Comparison of ENCODE assay signal across 1 fruit fly cellular context in genomic region chr2L:12529949-12530849, dm6.
TF ChIP-seq lines count a peak whose summit lies in the region.

No protein-coding gene starts in this region.

TF ChIP-seq in whole organism, embryonic, 481 proteins besides CTCF, POLR2A, EP300 and RAD21 (continued from another document and continues in another):
- TF ChIP-seq scrt (GFP tag; optimal IDR thresholded peaks at IDR 0.05; lab: Kevin White, UChicago), result no peak
- TF ChIP-seq slp2 (GFP tag; optimal IDR thresholded peaks at IDR 0.05; lab: Kevin White, UChicago), result no peak
- no peak for TF ChIP-seq CG8765 (GFP tag; IDR thresholded peaks at IDR 0.05; lab: Robert Waterston, UW)
- TF ChIP-seq CG17361 (GFP tag; IDR thresholded peaks at IDR 0.05; lab: Robert Waterston, UW), result peak; percentile 52; the same call in 1 of the 3 replicates
- TF ChIP-seq Oli (tag; optimal IDR thresholded peaks at IDR 0.05; lab: Kevin White, UChicago), result peak; percentile 23
- TF ChIP-seq ind (GFP tag; optimal IDR thresholded peaks at IDR 0.05; lab: Kevin White, UChicago), result no peak
- no peak for TF ChIP-seq peb (GFP tag; IDR thresholded peaks at IDR 0.05; lab: Robert Waterston, UW)
- no peak for TF ChIP-seq jigr1 (GFP tag; IDR thresholded peaks at IDR 0.05; lab: Robert Waterston, UW)
- TF ChIP-seq nerfin-1 (tag; optimal IDR thresholded peaks at IDR 0.05; lab: Kevin White, UChicago), result no peak
- no peak for TF ChIP-seq CG6765 (GFP tag; optimal IDR thresholded peaks at IDR 0.05; lab: Kevin White, UChicago)
- TF ChIP-seq CG11504 (tag; optimal IDR thresholded peaks at IDR 0.05; lab: Kevin White, UChicago), result peak; percentile 49
- TF ChIP-seq CG2129 (GFP tag; IDR thresholded peaks at IDR 0.05; lab: Robert Waterston, UW; ENCODE audit: partially characterized antibody), result no peak
- TF ChIP-seq HLH4C (GFP tag; IDR thresholded peaks at IDR 0.05; lab: Robert Waterston, UW; ENCODE audit: partially characterized antibody), result no peak
- no peak for TF ChIP-seq Hsf (GFP tag; optimal IDR thresholded peaks at IDR 0.05; lab: Kevin White, UChicago)
- no peak for TF ChIP-seq insv (GFP tag; optimal IDR thresholded peaks at IDR 0.05; lab: Kevin White, UChicago)
- TF ChIP-seq CG31441 (GFP tag; IDR thresholded peaks at IDR 0.05; lab: Robert Waterston, UW), result no peak
- no peak for TF ChIP-seq CG18011 (GFP tag; optimal IDR thresholded peaks at IDR 0.05; lab: Kevin White, UChicago)
- TF ChIP-seq Gug (GFP tag; IDR thresholded peaks at IDR 0.05; lab: Robert Waterston, UW), result no peak
- no peak for TF ChIP-seq CG17829 (tag; optimal IDR thresholded peaks at IDR 0.05; lab: Kevin White, UChicago)
- no peak for TF ChIP-seq CG8944 (GFP tag; optimal IDR thresholded peaks at IDR 0.05; lab: Kevin White, UChicago)
- no peak for TF ChIP-seq CG34376 (GFP tag; optimal IDR thresholded peaks at IDR 0.05; lab: Kevin White, UChicago)
- TF ChIP-seq E2f1 (GFP tag; IDR thresholded peaks at IDR 0.05; lab: Robert Waterston, UW), result peak; percentile 35; the same call in 1 of the 2 replicates
- no peak for TF ChIP-seq maf-S (GFP tag; optimal IDR thresholded peaks at IDR 0.05; lab: Kevin White, UChicago)
- no peak for TF ChIP-seq pho (GFP tag; optimal IDR thresholded peaks at IDR 0.05; lab: Kevin White, UChicago)
- no peak for TF ChIP-seq lilli (GFP tag; optimal IDR thresholded peaks at IDR 0.05; lab: Kevin White, UChicago)
- no peak for TF ChIP-seq Fer3 (tag; optimal IDR thresholded peaks at IDR 0.05; lab: Kevin White, UChicago)
- no peak for TF ChIP-seq CG12744 (GFP tag; optimal IDR thresholded peaks at IDR 0.05; lab: Kevin White, UChicago)
- no peak for TF ChIP-seq Ravus (GFP tag; IDR thresholded peaks at IDR 0.05; lab: Robert Waterston, UW)
- no peak for TF ChIP-seq CG8924 (tag; optimal IDR thresholded peaks at IDR 0.05; lab: Kevin White, UChicago)
- TF ChIP-seq chinmo (GFP tag; IDR thresholded peaks at IDR 0.05; lab: Robert Waterston, UW; ENCODE audit: partially characterized antibody), result peak; percentile 64; the same call in 1 of the 4 replicates
- no peak for TF ChIP-seq CG4404 (GFP tag; IDR thresholded peaks at IDR 0.05; lab: Robert Waterston, UW)
- no peak for TF ChIP-seq Adf1 (GFP tag; IDR thresholded peaks at IDR 0.05; lab: Robert Waterston, UW)
- TF ChIP-seq unc-4 (GFP tag; IDR thresholded peaks at IDR 0.05; lab: Robert Waterston, UW; ENCODE audit: partially characterized antibody), result no peak
- TF ChIP-seq pfk (GFP tag; optimal IDR thresholded peaks at IDR 0.05; lab: Kevin White, UChicago), result no peak
- no peak for TF ChIP-seq CG9609 (GFP tag; optimal IDR thresholded peaks at IDR 0.05; lab: Kevin White, UChicago)
- peak; percentile 68 for TF ChIP-seq D19B (GFP tag; optimal IDR thresholded peaks at IDR 0.05; lab: Kevin White, UChicago)
- TF ChIP-seq HmgZ (tag; optimal IDR thresholded peaks at IDR 0.05; lab: Kevin White, UChicago), result no peak
- no peak for TF ChIP-seq D (optimal IDR thresholded peaks at IDR 0.05; lab: Kevin White, UChicago)
- no peak for TF ChIP-seq D (GFP tag; optimal IDR thresholded peaks at IDR 0.05; lab: Kevin White, UChicago)
- TF ChIP-seq mam (GFP tag; optimal IDR thresholded peaks at IDR 0.05; lab: Kevin White, UChicago), result no peak
- TF ChIP-seq knrl (GFP tag; IDR thresholded peaks at IDR 0.05; lab: Robert Waterston, UW; ENCODE audit: partially characterized antibody), result no peak
- TF ChIP-seq CG1529 (GFP tag; optimal IDR thresholded peaks at IDR 0.05; lab: Kevin White, UChicago), result no peak
- peak; percentile 73 for TF ChIP-seq Sox102F (GFP tag; optimal IDR thresholded peaks at IDR 0.05; lab: Kevin White, UChicago)
- TF ChIP-seq CG7372 (GFP tag; IDR thresholded peaks at IDR 0.05; lab: Robert Waterston, UW), result no peak
- no peak for TF ChIP-seq pum (GFP tag; optimal IDR thresholded peaks at IDR 0.05; lab: Kevin White, UChicago)
- TF ChIP-seq TFAM (GFP tag; optimal IDR thresholded peaks at IDR 0.05; lab: Kevin White, UChicago), result no peak
- TF ChIP-seq eve (GFP tag; optimal IDR thresholded peaks at IDR 0.05; lab: Kevin White, UChicago), result no peak
- TF ChIP-seq CG4730 (GFP tag; IDR thresholded peaks at IDR 0.05; lab: Robert Waterston, UW), result no peak
- TF ChIP-seq unpg (GFP tag; optimal IDR thresholded peaks at IDR 0.05; lab: Kevin White, UChicago), result peak; percentile 33
- TF ChIP-seq CG6683 (GFP tag; optimal IDR thresholded peaks at IDR 0.05; lab: Kevin White, UChicago), result no peak
- TF ChIP-seq Asciz (GFP tag; optimal IDR thresholded peaks at IDR 0.05; lab: Kevin White, UChicago), result peak; percentile 49
- no peak for TF ChIP-seq nom (GFP tag; optimal IDR thresholded peaks at IDR 0.05; lab: Kevin White, UChicago)
- no peak for TF ChIP-seq Ptx1 (GFP tag; IDR thresholded peaks at IDR 0.05; lab: Robert Waterston, UW)
- TF ChIP-seq CG3995 (GFP tag; optimal IDR thresholded peaks at IDR 0.05; lab: Kevin White, UChicago), result no peak
- TF ChIP-seq CG32772 (GFP tag; IDR thresholded peaks at IDR 0.05; lab: Robert Waterston, UW), result no peak
- no peak for TF ChIP-seq CG30431 (GFP tag; optimal IDR thresholded peaks at IDR 0.05; lab: Kevin White, UChicago)
- peak; percentile 18 for TF ChIP-seq cg (GFP tag; optimal IDR thresholded peaks at IDR 0.05; lab: Kevin White, UChicago)
- peak; percentile 39 for TF ChIP-seq CG7839 (tag; optimal IDR thresholded peaks at IDR 0.05; lab: Kevin White, UChicago)
- TF ChIP-seq CG16813 (GFP tag; IDR thresholded peaks at IDR 0.05; lab: Robert Waterston, UW; ENCODE audit: partially characterized antibody), result no peak
- TF ChIP-seq MBD-R2 (GFP tag; IDR thresholded peaks at IDR 0.05; lab: Robert Waterston, UW), result no peak
- TF ChIP-seq CG10462 (GFP tag; optimal IDR thresholded peaks at IDR 0.05; lab: Kevin White, UChicago), result no peak
- peak; percentile 2 for TF ChIP-seq nmo (GFP tag; optimal IDR thresholded peaks at IDR 0.05; lab: Kevin White, UChicago)
- no peak for TF ChIP-seq luna (GFP tag; optimal IDR thresholded peaks at IDR 0.05; lab: Kevin White, UChicago)
- TF ChIP-seq CG7745 (tag; optimal IDR thresholded peaks at IDR 0.05; lab: Kevin White, UChicago), result no peak
- 0 out of 2 replicates have a peak, but pooled peaks have one; percentile 39 for TF ChIP-seq rib (GFP tag; IDR thresholded peaks at IDR 0.05; lab: Robert Waterston, UW)
- TF ChIP-seq CG1792 (GFP tag; optimal IDR thresholded peaks at IDR 0.05; lab: Kevin White, UChicago), result no peak
- TF ChIP-seq chif (GFP tag; optimal IDR thresholded peaks at IDR 0.05; lab: Kevin White, UChicago), result no peak
- TF ChIP-seq CG6654 (GFP tag; optimal IDR thresholded peaks at IDR 0.05; lab: Kevin White, UChicago), result no peak
- no peak for TF ChIP-seq Med (GFP tag; lab: Kevin White, UChicago)
- TF ChIP-seq otp (GFP tag; IDR thresholded peaks at IDR 0.05; lab: Robert Waterston, UW), result no peak
- TF ChIP-seq br (optimal IDR thresholded peaks at IDR 0.05; lab: Kevin White, UChicago), result no peak
- no peak for TF ChIP-seq CG6813 (GFP tag; optimal IDR thresholded peaks at IDR 0.05; lab: Kevin White, UChicago)
- no peak for TF ChIP-seq Mrtf (GFP tag; IDR thresholded peaks at IDR 0.05; lab: Robert Waterston, UW)
- no peak for TF ChIP-seq Dbx (GFP tag; IDR thresholded peaks at IDR 0.05; lab: Robert Waterston, UW)
- TF ChIP-seq CG16779 (GFP tag; IDR thresholded peaks at IDR 0.05; lab: Robert Waterston, UW), result no peak
- no peak for TF ChIP-seq so (GFP tag; IDR thresholded peaks at IDR 0.05; lab: Robert Waterston, UW)
- TF ChIP-seq disco-r (GFP tag; optimal IDR thresholded peaks at IDR 0.05; lab: Kevin White, UChicago), result no peak
- no peak for TF ChIP-seq ERR (GFP tag; optimal IDR thresholded peaks at IDR 0.05; lab: Kevin White, UChicago)
- no peak for TF ChIP-seq ftz-f1 (GFP tag; optimal IDR thresholded peaks at IDR 0.05; lab: Kevin White, UChicago)
- 0 out of 2 replicates have a peak, but pooled peaks have one; percentile 27 for TF ChIP-seq CG9932 (GFP tag; IDR thresholded peaks at IDR 0.05; lab: Robert Waterston, UW)
- TF ChIP-seq CG1603 (tag; optimal IDR thresholded peaks at IDR 0.05; lab: Kevin White, UChicago), result no peak
- no peak for TF ChIP-seq toy (GFP tag; IDR thresholded peaks at IDR 0.05; lab: Robert Waterston, UW)
- peak in 1 of 2 experiments; percentile 45 for TF ChIP-seq Pdp1 (GFP tag; optimal IDR thresholded peaks at IDR 0.05; lab: Kevin White, UChicago)
- no peak for TF ChIP-seq CG2678 (tag; optimal IDR thresholded peaks at IDR 0.05; lab: Kevin White, UChicago)
- peak; percentile 44 for TF ChIP-seq CG8388 (GFP tag; optimal IDR thresholded peaks at IDR 0.05; lab: Kevin White, UChicago)
- no peak for TF ChIP-seq stc (GFP tag; IDR thresholded peaks at IDR 0.05; lab: Robert Waterston, UW)
- TF ChIP-seq CG10147 (GFP tag; optimal IDR thresholded peaks at IDR 0.05; lab: Kevin White, UChicago), result no peak
- no peak for TF ChIP-seq lmd (GFP tag; IDR thresholded peaks at IDR 0.05; lab: Robert Waterston, UW)
- no peak for TF ChIP-seq sens-2 (GFP tag; IDR thresholded peaks at IDR 0.05; lab: Robert Waterston, UW)
- TF ChIP-seq Elba2 (GFP tag; optimal IDR thresholded peaks at IDR 0.05; lab: Kevin White, UChicago), result no peak
- TF ChIP-seq HLH3B (GFP tag; IDR thresholded peaks at IDR 0.05; lab: Robert Waterston, UW), result no peak
- no peak for TF ChIP-seq CG12071 (GFP tag; optimal IDR thresholded peaks at IDR 0.05; lab: Kevin White, UChicago)
- no peak for TF ChIP-seq Bgb (GFP tag; IDR thresholded peaks at IDR 0.05; lab: Robert Waterston, UW; ENCODE audit: partially characterized antibody)
- TF ChIP-seq CG16815 (GFP tag; optimal IDR thresholded peaks at IDR 0.05; lab: Kevin White, UChicago), result no peak
- no peak for TF ChIP-seq sob (GFP tag; IDR thresholded peaks at IDR 0.05; lab: Robert Waterston, UW)
- TF ChIP-seq gsb-n (tag; optimal IDR thresholded peaks at IDR 0.05; lab: Kevin White, UChicago), result no peak
- TF ChIP-seq CG32532 (GFP tag; IDR thresholded peaks at IDR 0.05; lab: Robert Waterston, UW), result peak; percentile 19; the same call in 1 of the 2 replicates
- no peak; the same call in 1 of the 2 replicates for TF ChIP-seq amos (GFP tag; IDR thresholded peaks at IDR 0.05; lab: Robert Waterston, UW; ENCODE audit: partially characterized antibody)
- TF ChIP-seq CG12219 (GFP tag; optimal IDR thresholded peaks at IDR 0.05; lab: Kevin White, UChicago), result no peak
- TF ChIP-seq Sin3A (optimal IDR thresholded peaks at IDR 0.05; lab: Kevin White, UChicago), result no peak
- TF ChIP-seq Dll (GFP tag; IDR thresholded peaks at IDR 0.05; lab: Robert Waterston, UW; ENCODE audit: partially characterized antibody), result no peak
- no peak for TF ChIP-seq CG11695 (GFP tag; IDR thresholded peaks at IDR 0.05; lab: Robert Waterston, UW)
- no peak for TF ChIP-seq CG4617 (GFP tag; optimal IDR thresholded peaks at IDR 0.05; lab: Kevin White, UChicago; ENCODE audit: borderline replicate concordance)
- no peak for TF ChIP-seq pb (GFP tag; optimal IDR thresholded peaks at IDR 0.05; lab: Kevin White, UChicago)
- no peak for TF ChIP-seq ato (GFP tag; IDR thresholded peaks at IDR 0.05; lab: Robert Waterston, UW; ENCODE audit: partially characterized antibody)
- TF ChIP-seq Atf3 (GFP tag; optimal IDR thresholded peaks at IDR 0.05; lab: Kevin White, UChicago), result no peak
- TF ChIP-seq CG18764 (GFP tag; optimal IDR thresholded peaks at IDR 0.05; lab: Kevin White, UChicago), result no peak
- no peak for TF ChIP-seq CG2116 (GFP tag; optimal IDR thresholded peaks at IDR 0.05; lab: Kevin White, UChicago)
- TF ChIP-seq HmgD (GFP tag; optimal IDR thresholded peaks at IDR 0.05; lab: Kevin White, UChicago), result no peak
- TF ChIP-seq prd (optimal IDR thresholded peaks at IDR 0.05; lab: Kevin White, UChicago), result no peak
- no peak; the same call in 2 of the 3 replicates for TF ChIP-seq prd (GFP tag; IDR thresholded peaks at IDR 0.05; lab: Robert Waterston, UW)
- TF ChIP-seq CG10209 (GFP tag; optimal IDR thresholded peaks at IDR 0.05; lab: Kevin White, UChicago), result no peak
- peak; percentile 66 for TF ChIP-seq CG17359 (tag; optimal IDR thresholded peaks at IDR 0.05; lab: Kevin White, UChicago)
- TF ChIP-seq Camta (GFP tag; optimal IDR thresholded peaks at IDR 0.05; lab: Kevin White, UChicago), result no peak
- no peak for TF ChIP-seq ewg (GFP tag; optimal IDR thresholded peaks at IDR 0.05; lab: Kevin White, UChicago)
- TF ChIP-seq CG7928 (GFP tag; optimal IDR thresholded peaks at IDR 0.05; lab: Kevin White, UChicago), result no peak
- no peak for TF ChIP-seq CG10431 (GFP tag; optimal IDR thresholded peaks at IDR 0.05; lab: Kevin White, UChicago)
- no peak for TF ChIP-seq odd (GFP tag; optimal IDR thresholded peaks at IDR 0.05; lab: Kevin White, UChicago)
- no peak for TF ChIP-seq pnt (GFP tag; optimal IDR thresholded peaks at IDR 0.05; lab: Kevin White, UChicago)
- TF ChIP-seq jumu (GFP tag; optimal IDR thresholded peaks at IDR 0.05; lab: Kevin White, UChicago), result no peak
- no peak for TF ChIP-seq btn (GFP tag; optimal IDR thresholded peaks at IDR 0.05; lab: Kevin White, UChicago)
- TF ChIP-seq lov (optimal IDR thresholded peaks at IDR 0.05; lab: Kevin White, UChicago), result no peak
- TF ChIP-seq lov (GFP tag; IDR thresholded peaks at IDR 0.05; lab: Robert Waterston, UW), result no peak
- TF ChIP-seq CG17328 (GFP tag; IDR thresholded peaks at IDR 0.05; lab: Robert Waterston, UW), result no peak
- peak; percentile 16 for TF ChIP-seq CrebB (tag; optimal IDR thresholded peaks at IDR 0.05; lab: Kevin White, UChicago)
- peak; percentile 49 for TF ChIP-seq phol (tag; optimal IDR thresholded peaks at IDR 0.05; lab: Kevin White, UChicago)
- no peak for TF ChIP-seq chn (GFP tag; optimal IDR thresholded peaks at IDR 0.05; lab: Kevin White, UChicago)
- no peak for TF ChIP-seq CG33213 (GFP tag; optimal IDR thresholded peaks at IDR 0.05; lab: Kevin White, UChicago)
- TF ChIP-seq NFAT (GFP tag; IDR thresholded peaks at IDR 0.05; lab: Robert Waterston, UW), result no peak
- no peak for TF ChIP-seq ap (GFP tag; IDR thresholded peaks at IDR 0.05; lab: Robert Waterston, UW)
- TF ChIP-seq dimm (GFP tag; IDR thresholded peaks at IDR 0.05; lab: Robert Waterston, UW), result no peak
- TF ChIP-seq CG10267 (tag; optimal IDR thresholded peaks at IDR 0.05; lab: Kevin White, UChicago), result peak; percentile 3
- TF ChIP-seq kni (GFP tag; optimal IDR thresholded peaks at IDR 0.05; lab: Kevin White, UChicago), result peak; percentile 23
- no peak for TF ChIP-seq stwl (tag; optimal IDR thresholded peaks at IDR 0.05; lab: Kevin White, UChicago)
- no peak for TF ChIP-seq Drgx (GFP tag; IDR thresholded peaks at IDR 0.05; lab: Robert Waterston, UW)
- no peak for TF ChIP-seq CG1602 (GFP tag; optimal IDR thresholded peaks at IDR 0.05; lab: Kevin White, UChicago)
- TF ChIP-seq ranshi (GFP tag; IDR thresholded peaks at IDR 0.05; lab: Robert Waterston, UW), result no peak
- no peak for TF ChIP-seq H15 (GFP tag; IDR thresholded peaks at IDR 0.05; lab: Robert Waterston, UW)
- peak; percentile 10 for TF ChIP-seq mirr (GFP tag; optimal IDR thresholded peaks at IDR 0.05; lab: Kevin White, UChicago)
